Worm (Caenorhabditis elegans) whole organism, L2 larva: Measurements from ENCODE around the gene spp-7.
A peak's percentile ranks its signal among the peaks of the same experiment; 100 is the strongest.

Experiments
- Y55F3AM.14 ChIP-seq: fragments of 200-800 bp; sonication (Bioruptor generic); optimal IDR thresholded peaks from 2 replicates; lab custom pipeline; 2018; ENCODE audit warnings: mild to moderate bottlenecking, missing genetic modification characterization, missing compliant biosample characterization
- ama-1 ChIP-seq: fragments of 150-350 bp; optimal IDR thresholded peaks from 2 replicates; lab custom pipeline; 2018; ENCODE audit warnings: inconsistent platforms
- ceh-16 ChIP-seq: fragments of 150-350 bp; optimal IDR thresholded peaks from 2 replicates; lab custom pipeline; 2014; ENCODE audit warnings: missing biosample characterization, missing genetic modification characterization
- crh-2 ChIP-seq: sonication (generic microtip); optimal IDR thresholded peaks from 2 replicates; lab custom pipeline; 2017; ENCODE audit warnings: missing biosample characterization, missing genetic modification characterization
- elt-3 ChIP-seq: sonication (generic microtip); optimal IDR thresholded peaks from 2 replicates; lab custom pipeline; 2017; ENCODE audit warnings: missing biosample characterization, missing genetic modification characterization
- fos-1 ChIP-seq: fragments of 150-350 bp; optimal IDR thresholded peaks from 2 replicates; lab custom pipeline; 2014; ENCODE audit warnings: missing biosample characterization, missing genetic modification characterization
- nhr-11 ChIP-seq: fragments of 150-350 bp; optimal IDR thresholded peaks from 2 replicates; lab custom pipeline; 2014; ENCODE audit warnings: missing biosample characterization, missing genetic modification characterization
- nhr-25 ChIP-seq: fragments of 150-350 bp; sonication (generic microtip); optimal IDR thresholded peaks from 3 replicates; lab custom pipeline; 2014; ENCODE audit warnings: missing biosample characterization, missing genetic modification characterization
- nhr-6 ChIP-seq: fragments of 150-350 bp; optimal IDR thresholded peaks from 2 replicates; lab custom pipeline; 2014; ENCODE audit warnings: missing biosample characterization, missing genetic modification characterization
- snpc-4 ChIP-seq: fragments of 150-350 bp; optimal IDR thresholded peaks from 2 replicates; lab custom pipeline; 2014; ENCODE audit warnings: missing biosample characterization, missing genetic modification characterization
- unc-39 ChIP-seq: fragments of 150-350 bp; optimal IDR thresholded peaks from 2 replicates; lab custom pipeline; 2014; ENCODE audit warnings: missing biosample characterization, missing genetic modification characterization
- ztf-11 ChIP-seq: sonication (generic microtip); optimal IDR thresholded peaks from 2 replicates; lab custom pipeline; 2017; ENCODE audit warnings: missing biosample characterization, missing genetic modification characterization

DNA sequence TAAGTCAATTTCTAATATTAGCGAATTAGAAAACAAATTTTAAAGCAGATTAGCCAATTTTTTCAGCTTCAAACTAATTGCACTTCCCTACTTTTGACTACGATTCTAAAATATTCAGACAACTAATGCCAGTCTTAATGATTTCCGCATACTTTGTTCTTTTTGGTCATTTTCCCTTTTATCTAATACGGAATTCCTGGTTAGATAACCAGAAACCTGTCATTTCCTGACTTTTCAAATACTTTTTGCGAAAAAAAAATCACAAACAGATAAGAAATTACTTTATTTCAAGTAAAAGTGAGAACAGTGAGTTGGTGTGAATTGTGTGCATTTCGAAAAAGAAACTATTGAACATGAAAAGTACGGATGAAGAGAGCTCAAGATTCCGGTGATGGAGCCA is 35.5 kb downstream of the spp-7 start:
- TF ChIP-seq nhr-6 (no peak), ama-1 (no peak), fos-1 (tag; lab: Kevin White, UChicago) (peak; percentile 51), nhr-25 (tag; lab: Kevin White, UChicago) (no peak), ztf-11 (tag; lab: Kevin White, UChicago) (no peak), elt-3 (no peak), snpc-4 (tag; lab: Kevin White, UChicago) (no peak), ceh-16 (tag; lab: Kevin White, UChicago) (no peak), nhr-11 (no peak), unc-39 (tag; lab: Kevin White, UChicago) (no peak), crh-2 (tag; lab: Kevin White, UChicago) (no peak), Y55F3AM.14 (GFP tag; lab: Kevin White, UChicago) (no peak)
